Worm (Caenorhabditis elegans) whole organism, L4/young adult: ENCODE measurements around the gene rnr-1.

ENCODE experiments used
- W03F9.2 ChIP-seq: fragments of 150-350 bp; optimal IDR thresholded peaks from 2 replicates; lab custom pipeline; 2014; ENCODE audit warnings: missing biosample characterization, missing genetic modification characterization
- dao-5 ChIP-seq: sonication (generic microtip); optimal IDR thresholded peaks from 2 replicates; lab custom pipeline; 2016; ENCODE audit warnings: missing genotype, missing genetic modification characterization, moderate library complexity, missing compliant biosample characterization

ce11 chrIII:9199605-9200004 lies 29.0 kb downstream of the rnr-1 start, which contains the start of gene ZC84.6:
- TF ChIP-seq W03F9.2 = no peak
- no peak for TF ChIP-seq dao-5 (tag; lab: Kevin White, UChicago)
